Fruit fly (Drosophila melanogaster) whole organism, embryonic: ENCODE data around the gene Rcd2.

Experiments
- CG15601 ChIP-seq: fragments of 200-800 bp; sonication (Bioruptor generic); optimal IDR thresholded peaks from 3 replicates; lab custom pipeline; 2019; ENCODE audit warnings: missing biosample characterization, mild to moderate bottlenecking, missing genetic modification characterization, moderate library complexity
- CG16813 ChIP-seq: fragments of 200-800 bp; sonication (Bioruptor generic); IDR thresholded peaks from 3 replicates; pipeline ENCODE4 v1.3.6; 2022; ENCODE audit warnings: missing biosample characterization, missing genetic modification characterization; ENCODE audit not compliant: partially characterized antibody
- CG17568 ChIP-seq: fragments of 200-800 bp; sonication (Bioruptor generic); optimal IDR thresholded peaks from 2 replicates; lab custom pipeline; 2018; ENCODE audit warnings: missing biosample characterization, mild to moderate bottlenecking, missing genetic modification characterization, moderate library complexity
- CG2678 ChIP-seq: fragments of 200-800 bp; sonication (Bioruptor generic); optimal IDR thresholded peaks from 3 replicates; lab custom pipeline; 2019; ENCODE audit warnings: missing biosample characterization, mild to moderate bottlenecking, missing genetic modification characterization, moderate library complexity
- CG31365 ChIP-seq: fragments of 200-800 bp; sonication (Bioruptor generic); optimal IDR thresholded peaks from 2 replicates; lab custom pipeline; 2018; ENCODE audit warnings: missing biosample characterization, mild to moderate bottlenecking, missing genetic modification characterization
- CG3281 ChIP-seq: fragments of 200-800 bp; sonication (Bioruptor generic); optimal IDR thresholded peaks from 3 replicates; lab custom pipeline; 2017; ENCODE audit warnings: missing biosample characterization, mild to moderate bottlenecking, missing genetic modification characterization
- CG3726 ChIP-seq: fragments of 200-800 bp; sonication (Bioruptor generic); IDR thresholded peaks from 3 replicates; pipeline ENCODE4, ENCODE4 v1.3.6; 2022; ENCODE audit warnings: missing biosample characterization, missing genetic modification characterization
- CG42726 ChIP-seq: fragments of 200-800 bp; sonication (Bioruptor generic); IDR thresholded peaks from 2 replicates; pipeline ENCODE4 v1.3.6; 2022; ENCODE audit warnings: missing biosample characterization, missing genetic modification characterization; ENCODE audit not compliant: partially characterized antibody
- CG4360 ChIP-seq: fragments of 200-800 bp; sonication (Bioruptor generic); IDR thresholded peaks from 2 replicates; pipeline ENCODE4 v1.3.6; 2022; ENCODE audit warnings: missing biosample characterization, missing genetic modification characterization
- CG6175 ChIP-seq: fragments of 200-800 bp; sonication (Bioruptor generic); IDR thresholded peaks from 3 replicates; pipeline ENCODE4 v1.3.6; 2022; ENCODE audit warnings: missing biosample characterization, missing genetic modification characterization
- CG6765 ChIP-seq: fragments of 200-800 bp; sonication (Bioruptor generic); optimal IDR thresholded peaks from 3 replicates; lab custom pipeline; 2017; ENCODE audit warnings: missing biosample characterization, mild to moderate bottlenecking, missing genetic modification characterization
- CG6791 ChIP-seq: fragments of 200-800 bp; sonication (Bioruptor generic); IDR thresholded peaks from 3 replicates; pipeline ENCODE4 v1.3.6; 2022; ENCODE audit warnings: missing biosample characterization, missing genetic modification characterization; ENCODE audit not compliant: partially characterized antibody
- CG7372 ChIP-seq: fragments of 200-800 bp; sonication (Bioruptor generic); IDR thresholded peaks from 2 replicates; pipeline ENCODE4 v1.3.6; 2022; ENCODE audit warnings: missing biosample characterization, missing genetic modification characterization
- CG8089 ChIP-seq: fragments of 200-800 bp; sonication (Bioruptor generic); optimal IDR thresholded peaks from 3 replicates; lab custom pipeline; 2016; ENCODE audit warnings: missing biosample characterization, missing genetic modification characterization
- CG9797 ChIP-seq: fragments of 200-800 bp; sonication (Bioruptor generic); optimal IDR thresholded peaks from 3 replicates; lab custom pipeline; 2018; ENCODE audit warnings: missing biosample characterization, mild to moderate bottlenecking, missing genetic modification characterization
- CG9932 ChIP-seq: fragments of 200-800 bp; sonication (Bioruptor generic); IDR thresholded peaks from 2 replicates; pipeline ENCODE4 v1.3.6; 2022; ENCODE audit warnings: missing biosample characterization, missing genetic modification characterization
- Deaf1 ChIP-seq: fragments of 200-800 bp; optimal IDR thresholded peaks from 3 replicates; lab custom pipeline; 2019; ENCODE audit warnings: missing biosample characterization, mild to moderate bottlenecking, missing genetic modification characterization, moderate library complexity
- Dip2 ChIP-seq: fragments of 200-800 bp; sonication (Bioruptor generic); IDR thresholded peaks from 2 replicates; pipeline ENCODE4 v1.3.6; 2022; ENCODE audit warnings: missing biosample characterization, missing genetic modification characterization
- MBD-R2 ChIP-seq: fragments of 200-800 bp; sonication (Bioruptor generic); IDR thresholded peaks from 2 replicates; pipeline ENCODE4 v1.3.6; 2022; ENCODE audit warnings: missing biosample characterization, missing genetic modification characterization
- Mes4 ChIP-seq: fragments of 200-800 bp; sonication (Bioruptor generic); optimal IDR thresholded peaks from 2 replicates; lab custom pipeline; 2016; ENCODE audit warnings: missing biosample characterization, missing genetic modification characterization
- NFAT ChIP-seq: fragments of 200-800 bp; sonication (Bioruptor generic); IDR thresholded peaks from 2 replicates; pipeline ENCODE4 v1.3.6; 2022; ENCODE audit warnings: missing biosample characterization, missing genetic modification characterization
- Oaz ChIP-seq: fragments of 200-800 bp; sonication (Bioruptor generic); IDR thresholded peaks from 2 replicates; pipeline ENCODE4 v1.3.6; 2022; ENCODE audit warnings: missing biosample characterization, missing genetic modification characterization
- Ptx1 ChIP-seq: fragments of 200-800 bp; sonication (Bioruptor generic); IDR thresholded peaks from 2 replicates; pipeline ENCODE4 v1.3.6; 2022; ENCODE audit warnings: missing biosample characterization, missing genetic modification characterization
- Sry-β ChIP-seq: fragments of 200-800 bp; sonication (Bioruptor generic); optimal IDR thresholded peaks from 2 replicates; lab custom pipeline; 2018; ENCODE audit warnings: missing biosample characterization, mild to moderate bottlenecking, missing genetic modification characterization, moderate library complexity
- Sry-δ ChIP-seq: fragments of 200-800 bp; sonication (Bioruptor generic); optimal IDR thresholded peaks from 2 replicates; lab custom pipeline; 2016; ENCODE audit warnings: missing biosample characterization, missing genetic modification characterization
- Ssrp ChIP-seq: fragments of 200-800 bp; sonication (Bioruptor generic); optimal IDR thresholded peaks from 2 replicates; lab custom pipeline; 2018; ENCODE audit warnings: missing biosample characterization, mild to moderate bottlenecking, missing genetic modification characterization, moderate library complexity
- Tbp ChIP-seq: fragments of >200 bp; optimal IDR thresholded peaks from 2 replicates; lab custom pipeline; 2018; ENCODE audit warnings: missing biosample characterization, missing genetic modification characterization
- bab2 ChIP-seq: fragments of 200-800 bp; sonication (Bioruptor generic); optimal IDR thresholded peaks from 2 replicates; lab custom pipeline; 2016; ENCODE audit warnings: missing biosample characterization, missing genetic modification characterization
- bowl ChIP-seq: fragments of 200-800 bp; sonication (Bioruptor generic); IDR thresholded peaks from 2 replicates; pipeline ENCODE4 v1.3.6; 2022; ENCODE audit warnings: missing biosample characterization, missing genetic modification characterization
- bsh ChIP-seq, 2 experiments: fragments of 200-800 bp; sonication (Bioruptor generic); optimal IDR thresholded peaks; 2 replicates each; lab custom pipeline; 2017 to 2018; ENCODE audit warnings: mild to moderate bottlenecking in 2 of 2, missing biosample characterization in 2 of 2, missing genetic modification characterization in 2 of 2, moderate library complexity in 1 of 2
- cg ChIP-seq: fragments of 200-800 bp; sonication (Bioruptor generic); optimal IDR thresholded peaks from 3 replicates; lab custom pipeline; 2019; ENCODE audit warnings: missing biosample characterization, mild to moderate bottlenecking, missing genetic modification characterization, moderate library complexity
- ci ChIP-seq: fragments of 200-800 bp; sonication (Bioruptor generic); IDR thresholded peaks from 3 replicates; pipeline ENCODE4 v1.3.6; 2022; ENCODE audit warnings: missing biosample characterization, missing genetic modification characterization
- crp ChIP-seq, 2 experiments: fragments of 200-800 bp; sonication (Bioruptor generic); optimal IDR thresholded peaks; 2 replicates in 1 of 2; 3 replicates in 1 of 2; lab custom pipeline; 2017; ENCODE audit warnings: missing biosample characterization in 2 of 2, missing genetic modification characterization in 2 of 2, mild to moderate bottlenecking in 1 of 2, moderate library complexity in 1 of 2
- emc ChIP-seq: fragments of 200-800 bp; sonication (Bioruptor generic); optimal IDR thresholded peaks from 2 replicates; lab custom pipeline; 2016; ENCODE audit warnings: missing biosample characterization, missing genetic modification characterization
- en ChIP-seq: fragments of 200-800 bp; sonication (Bioruptor generic); optimal IDR thresholded peaks from 2 replicates; lab custom pipeline; 2016; ENCODE audit warnings: missing biosample characterization, missing genetic modification characterization
- fd102C ChIP-seq: fragments of 200-800 bp; sonication (Bioruptor generic); optimal IDR thresholded peaks from 2 replicates; lab custom pipeline; 2018; ENCODE audit warnings: missing biosample characterization, mild to moderate bottlenecking, missing genetic modification characterization, moderate library complexity
- gcm ChIP-seq: fragments of 200-800 bp; sonication (Bioruptor generic); optimal IDR thresholded peaks from 2 replicates; lab custom pipeline; 2019; ENCODE audit warnings: missing biosample characterization, mild to moderate bottlenecking, missing genetic modification characterization, moderate library complexity
- hbn ChIP-seq: fragments of 200-800 bp; sonication (Bioruptor generic); IDR thresholded peaks from 2 replicates; pipeline ENCODE4 v1.3.6; 2022; ENCODE audit warnings: missing biosample characterization, missing genetic modification characterization; ENCODE audit not compliant: partially characterized antibody
- jigr1 ChIP-seq: fragments of 200-800 bp; sonication (Bioruptor generic); IDR thresholded peaks from 3 replicates; pipeline ENCODE4 v1.3.6; 2022; ENCODE audit warnings: missing biosample characterization, missing genetic modification characterization
- mld ChIP-seq: fragments of 200-800 bp; sonication (Bioruptor generic); IDR thresholded peaks from 3 replicates; pipeline ENCODE4 v1.3.6; 2022; ENCODE audit warnings: missing biosample characterization, missing genetic modification characterization; ENCODE audit not compliant: partially characterized antibody
- nom ChIP-seq: fragments of 200-800 bp; sonication (Bioruptor generic); optimal IDR thresholded peaks from 2 replicates; lab custom pipeline; 2017; ENCODE audit warnings: missing biosample characterization, missing genetic modification characterization, mild to moderate bottlenecking, moderate library complexity, missing genetic modification reagents
- org-1 ChIP-seq: fragments of 200-800 bp; sonication (Bioruptor generic); optimal IDR thresholded peaks from 2 replicates; lab custom pipeline; 2017; ENCODE audit warnings: missing biosample characterization, missing genetic modification characterization
- pb ChIP-seq: fragments of 200-800 bp; sonication (Bioruptor generic); optimal IDR thresholded peaks from 3 replicates; lab custom pipeline; 2016; ENCODE audit warnings: missing biosample characterization, missing genetic modification characterization
- pfk ChIP-seq: fragments of 200-800 bp; sonication (Bioruptor generic); optimal IDR thresholded peaks from 2 replicates; lab custom pipeline; 2018; ENCODE audit warnings: missing biosample characterization, mild to moderate bottlenecking, missing genetic modification characterization, moderate library complexity
- ranshi ChIP-seq: fragments of 200-800 bp; sonication (Bioruptor generic); IDR thresholded peaks from 2 replicates; pipeline ENCODE4 v1.3.6; 2022; ENCODE audit warnings: missing biosample characterization, missing genetic modification characterization
- ro ChIP-seq: fragments of 200-800 bp; sonication (Bioruptor generic); IDR thresholded peaks from 2 replicates; pipeline ENCODE4 v1.3.6; 2022; ENCODE audit warnings: missing biosample characterization, missing genetic modification characterization
- shn ChIP-seq: fragments of 200-800 bp; sonication (Bioruptor generic); optimal IDR thresholded peaks from 3 replicates; lab custom pipeline; 2016; ENCODE audit warnings: missing biosample characterization, missing genetic modification characterization
- tna ChIP-seq: fragments of 200-800 bp; sonication (Bioruptor generic); IDR thresholded peaks from 2 replicates; pipeline ENCODE4 v1.3.6; 2022; ENCODE audit warnings: missing biosample characterization, missing genetic modification characterization; ENCODE audit not compliant: partially characterized antibody
- usp ChIP-seq: fragments of >200 bp; optimal IDR thresholded peaks from 2 replicates; lab custom pipeline; 2017; ENCODE audit warnings: missing biosample characterization, missing genetic modification characterization
- vvl ChIP-seq: fragments of 200-800 bp; sonication (Bioruptor generic); IDR thresholded peaks from 2 replicates; pipeline ENCODE4 v1.3.6; 2022; ENCODE audit warnings: missing biosample characterization, missing genetic modification characterization

The Rcd2 gene

DNA sequence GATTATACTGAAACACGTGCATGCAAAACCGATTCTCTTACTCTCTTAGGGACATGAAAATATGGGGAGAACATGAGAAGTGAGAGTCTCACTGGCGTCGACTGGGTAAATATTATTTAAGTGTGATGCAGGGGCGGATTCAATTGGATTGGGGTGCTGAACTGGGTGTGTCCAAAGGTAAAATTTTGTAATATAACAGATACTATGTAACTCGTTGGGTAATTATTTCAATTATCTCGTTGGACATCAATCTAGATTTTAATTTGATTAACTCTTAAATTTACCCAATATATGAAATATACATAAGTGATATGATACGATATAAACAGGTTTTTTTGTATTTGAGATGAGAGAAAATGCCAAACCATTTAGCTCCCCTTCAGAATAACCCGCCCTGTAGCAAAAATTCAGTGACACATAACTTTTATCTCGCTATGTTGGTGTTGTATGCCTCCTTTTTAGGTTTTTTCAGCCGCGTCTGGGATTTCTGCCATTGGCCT, 32.0 kb downstream of the Rcd2 start (continued):
- TF ChIP-seq pfk (GFP tag; lab: Kevin White, UChicago) = peak; percentile 38
- peak; percentile 91; the same call in 1 of the 2 replicates for TF ChIP-seq ranshi (GFP tag; lab: Robert Waterston, UW)
- TF ChIP-seq usp (GFP tag; lab: Kevin White, UChicago) = no peak
- no peak for TF ChIP-seq Deaf1 (tag; lab: Kevin White, UChicago)
- peak; percentile 86 for TF ChIP-seq CG17568 (GFP tag; lab: Kevin White, UChicago)
- TF ChIP-seq cg (GFP tag; lab: Kevin White, UChicago) = no peak
- no peak; the same call in 1 of the 3 replicates for TF ChIP-seq CG6175 (GFP tag; lab: Robert Waterston, UW)
- TF ChIP-seq en (GFP tag; lab: Kevin White, UChicago) = peak; percentile 67
- TF ChIP-seq CG16813 (GFP tag; lab: Robert Waterston, UW) = peak; percentile 72
- peak; percentile 15 for TF ChIP-seq Sry-β (GFP tag; lab: Kevin White, UChicago)
- no peak for TF ChIP-seq CG3726 (GFP tag; lab: Robert Waterston, UW)
- TF ChIP-seq MBD-R2 = peak; percentile 87
- TF ChIP-seq CG4360 (GFP tag; lab: Robert Waterston, UW) = 0 out of 2 replicates have a peak, but pooled peaks have one; percentile 12
- peak; percentile 78 for TF ChIP-seq CG31365 (tag; lab: Kevin White, UChicago)
- TF ChIP-seq vvl = peak; percentile 96
- peak; percentile 66 for TF ChIP-seq Dip2
- TF ChIP-seq hbn (GFP tag; lab: Robert Waterston, UW) = peak; percentile 42; the same call in 1 of the 2 replicates
- TF ChIP-seq Sry-δ (GFP tag; lab: Kevin White, UChicago) = peak; percentile 60
- TF ChIP-seq CG3281 (GFP tag; lab: Kevin White, UChicago) = peak; percentile 97
- no peak; the same call in 1 of the 2 replicates for TF ChIP-seq CG42726
- TF ChIP-seq Tbp (GFP tag; lab: Kevin White, UChicago) = no peak
- no peak for TF ChIP-seq mld (GFP tag; lab: Robert Waterston, UW)

DNA sequence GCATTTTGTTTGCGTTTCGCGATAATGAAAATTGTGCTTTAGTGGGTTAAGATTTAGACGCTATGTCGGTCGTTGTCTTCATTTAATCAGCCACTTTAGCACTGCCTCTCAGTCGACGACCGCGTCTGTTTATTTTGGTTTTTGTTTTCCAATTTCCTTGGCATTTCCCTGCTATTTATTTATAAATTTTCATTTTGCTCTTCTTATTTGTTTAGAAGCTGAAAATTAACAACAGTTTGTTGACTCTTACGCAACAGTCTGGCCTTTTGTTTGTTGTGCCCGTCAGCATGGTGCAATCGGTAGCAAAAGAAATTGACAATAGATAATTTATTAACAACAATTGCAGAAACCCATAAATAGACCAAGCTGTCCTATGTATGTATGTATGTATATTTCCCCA, 32.7 kb downstream of the Rcd2 start:
- TF ChIP-seq bab2 (no peak), gcm (no peak), CG15601 (tag; lab: Kevin White, UChicago) (peak; percentile 28), CG9797 (no peak), ci (GFP tag; lab: Robert Waterston, UW) (no peak), NFAT (no peak), bowl (0 out of 2 replicates have a peak, but pooled peaks have one; percentile 12), bsh (GFP tag; optimal IDR thresholded peaks at IDR 0.05; lab: Kevin White, UChicago) (peak in 1 of 2 experiments; percentile 17), CG2678 (tag; lab: Kevin White, UChicago) (peak; percentile 20), Mes4 (GFP tag; lab: Kevin White, UChicago) (no peak), org-1 (GFP tag; lab: Kevin White, UChicago) (no peak), Ssrp (no peak), CG7372 (GFP tag; lab: Robert Waterston, UW) (no peak), pb (no peak), CG8089 (GFP tag; lab: Kevin White, UChicago) (no peak), nom (GFP tag; lab: Kevin White, UChicago) (no peak), Ptx1 (no peak), ro (GFP tag; lab: Robert Waterston, UW) (no peak), fd102C (GFP tag; lab: Kevin White, UChicago) (peak; percentile 42), Oaz (GFP tag; lab: Robert Waterston, UW) (no peak), emc (GFP tag; lab: Kevin White, UChicago) (no peak), CG6791 (GFP tag; lab: Robert Waterston, UW) (no peak), CG4360 (GFP tag; lab: Robert Waterston, UW) (no peak), tna (GFP tag; lab: Robert Waterston, UW) (no peak), crp (GFP tag; optimal IDR thresholded peaks at IDR 0.05; lab: Kevin White, UChicago) (no peak), CG9932 (GFP tag; lab: Robert Waterston, UW) (no peak), CG6765 (no peak), jigr1 (GFP tag; lab: Robert Waterston, UW) (no peak), shn (GFP tag; lab: Kevin White, UChicago) (no peak)
